Fruit fly (Drosophila melanogaster): ENCODE data around the gene CG9706.

- TF ChIP-seq h (optimal IDR thresholded peaks at IDR 0.05) (no peak), insv (optimal IDR thresholded peaks at IDR 0.05) (no peak), Myc (optimal IDR thresholded peaks at IDR 0.05) (no peak)
Observed at dm6 chr3L:16806823-16807325, 24.1 kb downstream of the CG9706 start.

Data from Kc167 (cell line).